Worm (Caenorhabditis elegans): ENCODE results near the gene Y66A7A.9.

Gene Y66A7A.9

ce11 chrIII:11615802-11616201, 3.5 kb upstream of the Y66A7A.9 start:
- TF ChIP-seq zim-3 (tag; optimal IDR thresholded peaks at IDR 0.05) (no peak), attf-3 (GFP tag; conservative IDR thresholded peaks at IDR 0.05) (peak; percentile 66), C06A6.2 (GFP tag; conservative IDR thresholded peaks at IDR 0.05) (no peak), lir-1 (GFP tag; conservative IDR thresholded peaks at IDR 0.05) (no peak), ztf-26 (tag; optimal IDR thresholded peaks at IDR 0.05) (no peak), ceh-100 (GFP tag; IDR thresholded peaks at IDR 0.05) (no peak), lsl-1 (GFP tag; optimal IDR thresholded peaks at IDR 0.05) (peak; percentile 14), xnd-1 (tag; optimal IDR thresholded peaks at IDR 0.05) (no peak), ztf-3 (GFP tag; optimal IDR thresholded peaks at IDR 0.05) (no peak), F22D6.2 (tag; optimal IDR thresholded peaks at IDR 0.05) (no peak), F23B12.7 (tag; optimal IDR thresholded peaks at IDR 0.05; ENCODE audit: insufficient read depth) (no peak), F10E7.11 (tag; optimal IDR thresholded peaks at IDR 0.05) (no peak), nhr-90 (tag; optimal IDR thresholded peaks at IDR 0.05) (no peak), tlf-1 (GFP tag; optimal IDR thresholded peaks at IDR 0.05) (no peak), mxl-1 (tag; optimal IDR thresholded peaks at IDR 0.05) (no peak), T07F8.4 (tag; optimal IDR thresholded peaks at IDR 0.05) (no peak), F33H1.4 (GFP tag; IDR thresholded peaks at IDR 0.05) (peak; percentile 17; the same call in 1 of the 2 replicates), ztf-18 (tag; optimal IDR thresholded peaks at IDR 0.05) (no peak)

- no peak for TF ChIP-seq egl-44 (GFP tag; IDR thresholded peaks at IDR 0.05)
- no peak for TF ChIP-seq repo-1 (tag; optimal IDR thresholded peaks at IDR 0.05)
- no peak for TF ChIP-seq mes-4 (tag; optimal IDR thresholded peaks at IDR 0.05)
- TF ChIP-seq aptf-3 (GFP tag; IDR thresholded peaks at IDR 0.05): no peak
- no peak for TF ChIP-seq chd-7 (tag; optimal IDR thresholded peaks at IDR 0.05)
- no peak for TF ChIP-seq ztf-25 (GFP tag; IDR thresholded peaks at IDR 0.05)
- TF ChIP-seq aptf-2 (GFP tag; conservative IDR thresholded peaks at IDR 0.05): no peak
- no peak for TF ChIP-seq lin-26 (GFP tag; IDR thresholded peaks at IDR 0.05)
- TF ChIP-seq athp-1 (tag; optimal IDR thresholded peaks at IDR 0.05): no peak
- no peak for TF ChIP-seq F55B11.4 (tag; optimal IDR thresholded peaks at IDR 0.05; ENCODE audit: borderline replicate concordance, insufficient read depth)
- no peak for TF ChIP-seq rpc-1 (optimal IDR thresholded peaks at IDR 0.05)
- TF ChIP-seq rpc-1 (tag; optimal IDR thresholded peaks at IDR 0.05): no peak
- no peak for TF ChIP-seq mcd-1 (GFP tag; IDR thresholded peaks at IDR 0.05)
Measured at ce11 chrIII:11614874-11615273, 2.6 kb upstream of the Y66A7A.9 start.

DNA sequence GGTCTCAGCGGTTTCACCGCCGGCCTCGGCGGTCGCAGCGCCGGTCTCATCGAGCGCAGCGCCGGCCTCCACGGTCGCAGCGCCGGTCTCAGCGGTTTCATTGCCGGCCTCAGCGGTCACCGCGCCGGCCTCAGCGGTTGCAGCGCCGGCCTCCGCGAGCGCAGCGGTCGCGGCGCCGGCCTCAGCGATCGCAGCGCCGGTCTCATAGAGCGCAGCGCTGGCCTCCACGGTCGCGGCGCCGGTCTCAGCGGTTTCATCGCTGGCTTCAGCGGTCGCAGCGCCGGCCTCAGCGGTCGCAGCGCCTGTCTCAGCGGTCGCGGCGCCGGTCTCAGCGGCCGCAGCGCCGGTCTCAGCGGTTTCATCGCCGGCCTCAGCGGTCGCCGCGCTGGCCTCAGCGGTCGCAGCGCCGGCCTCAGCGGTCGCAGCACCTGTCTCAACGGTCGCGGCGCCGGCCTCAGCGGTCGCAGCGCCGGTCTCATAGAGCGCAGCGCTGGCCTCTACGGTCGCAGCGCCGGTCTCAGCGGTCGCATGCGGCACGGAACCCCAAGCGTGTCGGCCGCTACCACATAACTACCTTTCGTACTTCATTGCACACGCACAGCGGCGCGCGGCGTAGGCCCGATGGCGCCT, 538 bp downstream of the Y66A7A.9 start:
- TF ChIP-seq bed-2 (GFP tag; IDR thresholded peaks at IDR 0.05) (0 out of 2 replicates have a peak, but pooled peaks have one; percentile 28), F49E8.2 (tag; optimal IDR thresholded peaks at IDR 0.05; ENCODE audit: insufficient read depth) (no peak), egrh-3 (GFP tag; IDR thresholded peaks at IDR 0.05) (peak; percentile 99), zfh-2 (GFP tag; conservative IDR thresholded peaks at IDR 0.05) (peak; percentile 90), Y67H2A.10 (GFP tag; conservative IDR thresholded peaks at IDR 0.05) (no peak), mcd-1 (GFP tag; IDR thresholded peaks at IDR 0.05) (peak; percentile 54; the same call in 1 of the 2 replicates), nhr-120 (GFP tag; IDR thresholded peaks at IDR 0.05) (no peak), B0336.3 (GFP tag; IDR thresholded peaks at IDR 0.05) (no peak), hlh-26 (GFP tag; conservative IDR thresholded peaks at IDR 0.05) (no peak), F37B4.10 (GFP tag; IDR thresholded peaks at IDR 0.05) (0 out of 2 replicates have a peak, but pooled peaks have one; percentile 20)

Data from whole organism, young adult.